Fruit fly (Drosophila melanogaster): ENCODE results near the gene AP-2sigma.

The AP-2sigma gene

DNA sequence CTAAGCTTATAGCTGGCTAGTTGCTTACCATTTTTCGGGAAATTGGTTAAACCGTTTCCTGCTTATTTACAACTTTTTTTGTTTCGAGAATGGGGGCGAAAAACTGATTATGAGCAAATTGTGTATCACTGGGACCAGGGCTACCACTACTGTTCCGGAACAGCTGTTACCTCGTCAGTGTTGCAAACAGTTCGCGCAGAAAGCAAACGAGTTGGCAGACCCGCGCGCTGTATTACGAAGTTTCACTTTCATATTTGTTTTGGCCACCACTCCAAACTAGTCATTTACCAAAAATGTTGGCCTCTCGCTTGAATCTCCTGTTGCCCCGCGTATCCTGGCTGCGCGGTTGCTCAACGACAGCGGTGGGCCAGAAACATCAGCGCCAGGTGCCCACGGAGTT is at the start of gene AP-2sigma, which contains the start of gene Idi:
Gene AP-2sigma, minus strand, starts transcription at position 153 of the 400 bp plus-strand sequence.
Gene Idi, plus strand, starts transcription at position 204 of the 400 bp plus-strand sequence.
- TF ChIP-seq CG7101 (tag; optimal IDR thresholded peaks at IDR 0.05) (peak; percentile 51), kay (GFP tag; ENCODE audit: borderline replicate concordance) (no peak), Mnt (GFP tag; optimal IDR thresholded peaks at IDR 0.05) (peak; percentile 55), CG14711 (tag; optimal IDR thresholded peaks at IDR 0.05) (peak; percentile 26), toe (GFP tag; optimal IDR thresholded peaks at IDR 0.05) (no peak), ovo (GFP tag; optimal IDR thresholded peaks at IDR 0.05) (no peak), Hr96 (GFP tag; optimal IDR thresholded peaks at IDR 0.05) (no peak), CG7045 (GFP tag; optimal IDR thresholded peaks at IDR 0.05) (peak; percentile 28), pad (GFP tag; optimal IDR thresholded peaks at IDR 0.05) (peak; percentile 58), CG5204 (GFP tag; optimal IDR thresholded peaks at IDR 0.05) (no peak), Crg-1 (GFP tag; optimal IDR thresholded peaks at IDR 0.05) (peak; percentile 65), CG1620 (GFP tag; optimal IDR thresholded peaks at IDR 0.05) (peak; percentile 55), cnc (optimal IDR thresholded peaks at IDR 0.05) (no peak), CG11617 (GFP tag; optimal IDR thresholded peaks at IDR 0.05) (peak; percentile 34), Clk (GFP tag; optimal IDR thresholded peaks at IDR 0.05) (peak; percentile 47), bab1 (GFP tag; optimal IDR thresholded peaks at IDR 0.05) (peak; percentile 31), cic (GFP tag; optimal IDR thresholded peaks at IDR 0.05) (peak; percentile 63), CG12768 (GFP tag; optimal IDR thresholded peaks at IDR 0.05) (peak; percentile 22), CG33017 (tag; optimal IDR thresholded peaks at IDR 0.05) (peak; percentile 11), tj (GFP tag; optimal IDR thresholded peaks at IDR 0.05) (peak; percentile 26)

- TF ChIP-seq cnc (optimal IDR thresholded peaks at IDR 0.05) (no peak), bab1 (GFP tag; optimal IDR thresholded peaks at IDR 0.05) (peak; percentile 11)
Measured at dm6 chr3R:21319120-21319519, 49.2 kb upstream of the AP-2sigma start.

dm6 chr3R:21297387-21297956 is 27.6 kb upstream of the AP-2sigma start:
- TF ChIP-seq CG7045 (GFP tag; optimal IDR thresholded peaks at IDR 0.05) (peak; percentile 80), Crg-1 (GFP tag; optimal IDR thresholded peaks at IDR 0.05) (peak; percentile 96), toe (GFP tag; optimal IDR thresholded peaks at IDR 0.05) (peak; percentile 69), Mnt (GFP tag; optimal IDR thresholded peaks at IDR 0.05) (peak; percentile 52), CG7101 (tag; optimal IDR thresholded peaks at IDR 0.05) (peak; percentile 88), CG5204 (GFP tag; optimal IDR thresholded peaks at IDR 0.05) (peak; percentile 45), tj (GFP tag; optimal IDR thresholded peaks at IDR 0.05) (no peak), cic (GFP tag; optimal IDR thresholded peaks at IDR 0.05) (peak; percentile 86), CG12768 (GFP tag; optimal IDR thresholded peaks at IDR 0.05) (peak; percentile 66), Clk (GFP tag; optimal IDR thresholded peaks at IDR 0.05) (peak; percentile 43), cnc (optimal IDR thresholded peaks at IDR 0.05) (no peak), pad (GFP tag; optimal IDR thresholded peaks at IDR 0.05) (peak; percentile 91), Hr96 (GFP tag; optimal IDR thresholded peaks at IDR 0.05) (peak; percentile 68), kay (GFP tag; ENCODE audit: borderline replicate concordance) (peak; percentile 98), CG1620 (GFP tag; optimal IDR thresholded peaks at IDR 0.05) (peak; percentile 47), CG33017 (tag; optimal IDR thresholded peaks at IDR 0.05) (peak; percentile 82), CG14711 (tag; optimal IDR thresholded peaks at IDR 0.05) (peak; percentile 56), CG11617 (GFP tag; optimal IDR thresholded peaks at IDR 0.05) (peak; percentile 23), bab1 (GFP tag; optimal IDR thresholded peaks at IDR 0.05) (no peak), ovo (GFP tag; optimal IDR thresholded peaks at IDR 0.05) (peak; percentile 88)

DNA sequence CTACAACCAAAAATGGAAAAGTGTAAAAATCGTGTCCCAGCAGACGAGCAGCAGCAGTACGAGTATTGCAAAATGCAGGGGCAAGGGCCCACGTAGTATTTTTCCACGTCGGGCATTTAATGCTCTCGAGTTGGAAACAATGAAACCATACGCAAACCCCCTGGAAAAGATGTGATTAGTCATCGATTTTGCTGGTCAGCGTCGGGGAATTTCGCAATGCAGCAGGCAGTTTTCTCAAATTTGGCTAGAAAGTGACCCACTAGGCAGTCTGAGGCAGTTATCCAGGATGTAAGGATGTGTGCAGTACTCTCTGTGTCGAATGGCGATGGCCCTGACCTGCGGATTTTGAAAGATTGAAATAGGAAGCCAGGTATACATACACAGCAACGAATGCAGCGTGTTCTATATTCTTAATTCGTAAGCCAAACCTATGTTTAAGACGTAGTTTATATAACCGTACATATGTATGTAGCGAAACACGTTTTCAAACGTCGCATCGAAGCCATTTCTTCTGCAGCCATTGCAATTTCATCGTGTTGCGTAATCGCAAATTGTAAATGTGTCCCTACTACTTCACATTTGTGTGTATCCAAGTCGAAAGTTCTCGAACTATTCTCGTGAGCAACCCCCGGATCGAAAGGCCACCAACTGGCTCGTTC is 27.0 kb upstream of the AP-2sigma start:
- TF ChIP-seq CG5204 (GFP tag; optimal IDR thresholded peaks at IDR 0.05) = no peak
- no peak for TF ChIP-seq CG33017 (tag; optimal IDR thresholded peaks at IDR 0.05)
- no peak for TF ChIP-seq cic (GFP tag; optimal IDR thresholded peaks at IDR 0.05)
- peak; percentile 22 for TF ChIP-seq tj (GFP tag; optimal IDR thresholded peaks at IDR 0.05)
- no peak for TF ChIP-seq toe (GFP tag; optimal IDR thresholded peaks at IDR 0.05)
- peak; percentile 27 for TF ChIP-seq ovo (GFP tag; optimal IDR thresholded peaks at IDR 0.05)
- TF ChIP-seq kay (GFP tag; ENCODE audit: borderline replicate concordance) = peak; percentile 93
- TF ChIP-seq Hr96 (GFP tag; optimal IDR thresholded peaks at IDR 0.05) = peak; percentile 62
- TF ChIP-seq pad (GFP tag; optimal IDR thresholded peaks at IDR 0.05) = no peak
- peak; percentile 69 for TF ChIP-seq CG1620 (GFP tag; optimal IDR thresholded peaks at IDR 0.05)
- no peak for TF ChIP-seq bab1 (GFP tag; optimal IDR thresholded peaks at IDR 0.05)
- TF ChIP-seq Clk (GFP tag; optimal IDR thresholded peaks at IDR 0.05) = peak; percentile 61

DNA sequence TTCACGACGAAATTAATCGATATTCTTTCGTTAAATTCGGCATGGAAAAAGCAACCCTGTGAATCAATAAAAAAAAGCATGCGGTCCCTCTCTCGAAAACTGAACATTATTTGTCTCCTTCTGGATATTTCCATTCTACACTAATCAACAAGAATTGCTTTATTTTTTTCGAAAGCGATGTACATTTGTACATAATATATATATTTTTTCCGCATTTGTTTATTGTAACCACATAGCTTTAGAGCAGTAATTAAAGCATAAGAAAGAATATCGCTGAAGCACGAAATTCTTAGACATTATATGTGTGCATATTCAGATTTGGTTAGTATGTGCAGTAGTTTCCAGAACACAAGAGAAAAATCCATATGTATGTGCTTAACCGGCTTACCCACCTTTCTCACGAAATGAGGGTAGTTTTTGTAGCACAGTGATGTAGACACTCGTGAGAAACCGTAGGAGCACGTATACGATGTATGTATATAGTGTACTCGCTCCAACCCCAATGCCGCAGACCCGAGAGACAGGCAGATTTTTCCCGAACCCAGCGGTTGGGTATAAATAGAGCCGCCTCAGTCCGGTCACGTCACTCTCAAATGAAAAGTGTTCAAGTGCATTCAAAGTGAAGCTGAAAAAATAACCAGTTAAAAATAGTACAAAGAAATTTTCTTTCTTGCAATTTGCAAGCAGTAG is 26.3 kb upstream of the AP-2sigma start:
- TF ChIP-seq bab1 (GFP tag; optimal IDR thresholded peaks at IDR 0.05) (peak; percentile 57), cic (GFP tag; optimal IDR thresholded peaks at IDR 0.05) (peak; percentile 45), cnc (optimal IDR thresholded peaks at IDR 0.05) (no peak), CG33017 (tag; optimal IDR thresholded peaks at IDR 0.05) (peak; percentile 87), Hr96 (GFP tag; optimal IDR thresholded peaks at IDR 0.05) (peak; percentile 10), CG14711 (tag; optimal IDR thresholded peaks at IDR 0.05) (peak; percentile 87), kay (GFP tag; ENCODE audit: borderline replicate concordance) (peak; percentile 99), Crg-1 (GFP tag; optimal IDR thresholded peaks at IDR 0.05) (peak; percentile 70), toe (GFP tag; optimal IDR thresholded peaks at IDR 0.05) (peak; percentile 78), tj (GFP tag; optimal IDR thresholded peaks at IDR 0.05) (peak; percentile 37), Mnt (GFP tag; optimal IDR thresholded peaks at IDR 0.05) (peak; percentile 52), ovo (GFP tag; optimal IDR thresholded peaks at IDR 0.05) (peak; percentile 82), pad (GFP tag; optimal IDR thresholded peaks at IDR 0.05) (peak; percentile 84), CG5204 (GFP tag; optimal IDR thresholded peaks at IDR 0.05) (peak; percentile 91), Clk (GFP tag; optimal IDR thresholded peaks at IDR 0.05) (peak; percentile 63), CG12768 (GFP tag; optimal IDR thresholded peaks at IDR 0.05) (peak; percentile 93), CG11617 (GFP tag; optimal IDR thresholded peaks at IDR 0.05) (peak; percentile 92), CG7101 (tag; optimal IDR thresholded peaks at IDR 0.05) (peak; percentile 82), CG7045 (GFP tag; optimal IDR thresholded peaks at IDR 0.05) (peak; percentile 90), CG1620 (GFP tag; optimal IDR thresholded peaks at IDR 0.05) (no peak)

All from whole organism, adult.